Fruit fly (Drosophila melanogaster) whole organism, pupa: ENCODE data around the gene Doc2.

Experiments used
- CG10348 ChIP-seq: fragments of 200-800 bp; sonication (Bioruptor generic); IDR thresholded peaks from 2 replicates; pipeline ENCODE4 v1.3.6; 2022; ENCODE audit warnings: missing biosample characterization, missing genetic modification characterization
- CG12605 ChIP-seq: fragments of 200-800 bp; sonication (Bioruptor generic); IDR thresholded peaks from 2 replicates; pipeline ENCODE4 v1.3.6; 2022; ENCODE audit warnings: missing biosample characterization, missing genetic modification characterization
- CG13204 ChIP-seq: fragments of 200-800 bp; sonication (Bioruptor generic); optimal IDR thresholded peaks from 2 replicates; lab custom pipeline; 2018; ENCODE audit warnings: missing biosample characterization, mild to moderate bottlenecking, missing genetic modification characterization, moderate library complexity
- CG14655 ChIP-seq: fragments of 200-800 bp; sonication (Bioruptor generic); optimal IDR thresholded peaks from 3 replicates; lab custom pipeline; 2017; ENCODE audit warnings: mild to moderate bottlenecking, missing biosample characterization, missing genetic modification reagents, missing genetic modification characterization
- CG15710 ChIP-seq: fragments of 200-800 bp; sonication (Bioruptor generic); optimal IDR thresholded peaks from 2 replicates; lab custom pipeline; 2018; ENCODE audit warnings: missing biosample characterization, mild to moderate bottlenecking, missing genetic modification characterization, moderate library complexity
- CG17806 ChIP-seq: fragments of 200-800 bp; sonication (Bioruptor generic); optimal IDR thresholded peaks from 2 replicates; lab custom pipeline; 2018; ENCODE audit warnings: missing biosample characterization, mild to moderate bottlenecking, missing genetic modification characterization, moderate library complexity
- CG32121 ChIP-seq: fragments of 200-800 bp; sonication (Bioruptor generic); IDR thresholded peaks from 2 replicates; pipeline ENCODE4 v1.3.6; 2022; ENCODE audit warnings: missing biosample characterization, missing genetic modification characterization
- CG34367 ChIP-seq: fragments of 200-800 bp; sonication (Bioruptor generic); optimal IDR thresholded peaks from 2 replicates; lab custom pipeline; 2018; ENCODE audit warnings: missing biosample characterization, mild to moderate bottlenecking, missing genetic modification characterization
- CG4496 ChIP-seq: fragments of 200-800 bp; sonication (Bioruptor generic); IDR thresholded peaks from 3 replicates; pipeline ENCODE4 v1.3.6; 2022; ENCODE audit warnings: missing biosample characterization, missing genetic modification characterization
- CG8159 ChIP-seq: fragments of 200-800 bp; sonication (Bioruptor generic); optimal IDR thresholded peaks from 3 replicates; lab custom pipeline; 2018; ENCODE audit warnings: missing biosample characterization, mild to moderate bottlenecking, missing genetic modification characterization, moderate library complexity
- CG8301 ChIP-seq: fragments of 200-800 bp; sonication (Bioruptor generic); optimal IDR thresholded peaks from 2 replicates; lab custom pipeline; 2018; ENCODE audit warnings: missing biosample characterization, mild to moderate bottlenecking, missing genetic modification characterization
- CG9948 ChIP-seq: fragments of 200-800 bp; sonication (Bioruptor generic); optimal IDR thresholded peaks from 2 replicates; lab custom pipeline; 2018; ENCODE audit warnings: missing biosample characterization, mild to moderate bottlenecking, missing genetic modification characterization, moderate library complexity
- D1 ChIP-seq: fragments of 200-800 bp; sonication (Bioruptor generic); optimal IDR thresholded peaks from 2 replicates; lab custom pipeline; 2018; ENCODE audit warnings: missing biosample characterization, mild to moderate bottlenecking, missing genetic modification characterization, moderate library complexity
- EcR ChIP-seq: fragments of 200-800 bp; sonication (Bioruptor generic); optimal IDR thresholded peaks from 3 replicates; lab custom pipeline; 2019; ENCODE audit warnings: missing biosample characterization, missing genetic modification characterization, mild to moderate bottlenecking, moderate library complexity, missing genetic modification reagents
- Ets98B ChIP-seq: fragments of 200-800 bp; sonication (Bioruptor generic); IDR thresholded peaks from 2 replicates; pipeline ENCODE4 v1.3.6; 2022; ENCODE audit warnings: missing biosample characterization, missing genetic modification characterization
- Pif1A ChIP-seq: fragments of 200-800 bp; sonication (Bioruptor generic); optimal IDR thresholded peaks from 3 replicates; lab custom pipeline; 2016; ENCODE audit warnings: missing biosample characterization, missing genetic modification characterization
- Pif1B ChIP-seq: fragments of 200-800 bp; sonication (Bioruptor generic); optimal IDR thresholded peaks from 3 replicates; lab custom pipeline; 2016; ENCODE audit warnings: missing biosample characterization, missing genetic modification characterization
- Snoo ChIP-seq: fragments of 200-800 bp; sonication (Bioruptor generic); optimal IDR thresholded peaks from 3 replicates; lab custom pipeline; 2017; ENCODE audit warnings: missing biosample characterization, mild to moderate bottlenecking, missing genetic modification characterization, inconsistent platforms
- fd96Ca ChIP-seq: fragments of 200-800 bp; sonication (Bioruptor generic); IDR thresholded peaks from 3 replicates; pipeline ENCODE4 v1.3.6; 2022; ENCODE audit warnings: missing biosample characterization, missing genetic modification characterization
- gl ChIP-seq: fragments of 200-800 bp; sonication (Bioruptor generic); optimal IDR thresholded peaks from 2 replicates; lab custom pipeline; 2018; ENCODE audit warnings: missing biosample characterization, mild to moderate bottlenecking, missing genetic modification characterization
- rn ChIP-seq: fragments of 200-800 bp; sonication (Bioruptor generic); IDR thresholded peaks from 2 replicates; pipeline ENCODE4 v1.3.6; 2022; ENCODE audit warnings: missing biosample characterization, missing genetic modification characterization

The Doc2 gene

DNA sequence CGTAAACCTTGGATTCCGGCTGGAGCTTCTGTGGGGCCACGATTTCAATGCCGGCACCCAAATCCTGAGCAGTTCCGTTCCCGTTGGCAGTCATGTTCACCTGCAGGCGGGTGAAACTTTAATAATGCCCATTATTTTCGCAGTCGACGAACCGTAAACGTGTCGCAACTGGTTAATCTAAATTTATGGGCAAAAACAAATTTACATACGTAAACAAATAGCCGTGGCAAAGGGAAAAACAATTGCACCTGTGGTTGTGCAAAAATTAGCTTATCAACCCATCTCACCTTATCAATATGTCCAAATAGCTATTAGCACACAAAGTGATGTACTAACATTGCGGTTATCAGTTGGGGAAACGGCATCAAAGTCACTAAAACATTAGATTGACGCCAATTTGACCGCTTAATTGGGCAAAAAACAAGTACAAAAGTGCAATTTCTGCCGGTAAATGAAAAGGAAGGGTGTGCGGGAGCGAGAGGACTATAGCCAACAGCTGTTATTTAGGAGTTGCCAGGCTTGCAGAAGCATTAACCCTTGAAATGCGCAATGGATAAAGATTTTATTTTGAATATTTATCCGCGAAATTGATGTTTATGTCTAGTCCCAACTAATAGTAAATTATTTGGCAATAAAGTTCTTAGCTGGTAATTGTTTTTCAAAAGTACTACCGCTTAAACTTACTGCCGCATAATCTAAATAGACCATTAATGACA, 33.8 kb downstream of the Doc2 start:
- no peak for TF ChIP-seq Pif1B (GFP tag; lab: Kevin White, UChicago)
- TF ChIP-seq CG4496 (GFP tag; lab: Robert Waterston, UW), result peak; percentile 27; the same call in 1 of the 3 replicates

DNA sequence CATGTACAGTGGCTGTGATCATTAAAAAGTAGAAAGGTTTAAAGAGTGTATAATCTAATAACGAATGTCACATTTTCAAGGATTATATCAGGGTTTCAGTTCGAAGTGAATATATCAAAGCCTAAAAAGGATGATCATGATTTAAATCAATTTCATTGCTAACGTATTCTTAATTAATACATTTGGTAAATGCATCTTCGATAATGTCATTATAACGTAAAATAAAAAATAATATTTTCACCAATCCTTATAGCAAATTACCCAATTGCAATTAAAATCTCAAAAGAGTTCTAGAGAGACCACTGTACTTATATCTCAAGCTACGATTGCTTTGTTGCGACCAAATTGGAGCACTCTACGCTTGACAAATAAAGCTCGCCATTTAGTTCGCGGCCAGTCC, 37.0 kb downstream of the Doc2 start:
- TF ChIP-seq CG14655 (GFP tag; lab: Kevin White, UChicago) (no peak), gl (tag; lab: Kevin White, UChicago) (no peak), EcR (no peak), CG9948 (tag; lab: Kevin White, UChicago) (no peak), CG12605 (GFP tag; lab: Robert Waterston, UW) (no peak), CG8301 (no peak), D1 (tag; lab: Kevin White, UChicago) (no peak), CG4496 (GFP tag; lab: Robert Waterston, UW) (no peak)
- TF ChIP-seq, all 21 proteins: peak for 0

DNA sequence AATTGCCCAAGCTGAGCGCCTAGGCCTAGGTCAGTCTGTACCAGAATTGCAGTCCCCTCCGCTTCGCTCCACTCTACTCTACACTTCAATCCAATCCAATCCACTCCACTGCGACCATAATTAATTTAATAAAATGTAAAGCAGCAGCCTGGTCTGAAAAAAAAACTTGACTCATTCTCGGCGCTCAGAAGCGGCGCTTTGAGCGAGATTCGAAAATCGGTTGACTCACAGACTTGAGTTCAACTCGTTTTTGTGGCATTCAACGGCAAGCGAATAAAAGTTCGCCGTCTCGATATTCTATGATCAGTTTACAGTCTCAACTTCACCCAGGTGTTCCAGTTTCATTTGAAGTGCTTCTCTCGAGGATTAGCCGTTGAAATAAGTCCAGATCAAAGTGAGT, 37.6 kb downstream of the Doc2 start, which contains the start of gene CG13314:
Gene CG13314, plus strand, starts transcription at position 301 of the 400 bp plus-strand sequence.
- TF ChIP-seq Pif1B (GFP tag; lab: Kevin White, UChicago) (no peak), CG12605 (GFP tag; lab: Robert Waterston, UW) (no peak), CG34367 (no peak), CG17806 (tag; lab: Kevin White, UChicago) (no peak), Pif1A (GFP tag; lab: Kevin White, UChicago) (no peak), gl (tag; lab: Kevin White, UChicago) (no peak), CG9948 (tag; lab: Kevin White, UChicago) (no peak), CG4496 (GFP tag; lab: Robert Waterston, UW) (no peak), EcR (no peak)

DNA sequence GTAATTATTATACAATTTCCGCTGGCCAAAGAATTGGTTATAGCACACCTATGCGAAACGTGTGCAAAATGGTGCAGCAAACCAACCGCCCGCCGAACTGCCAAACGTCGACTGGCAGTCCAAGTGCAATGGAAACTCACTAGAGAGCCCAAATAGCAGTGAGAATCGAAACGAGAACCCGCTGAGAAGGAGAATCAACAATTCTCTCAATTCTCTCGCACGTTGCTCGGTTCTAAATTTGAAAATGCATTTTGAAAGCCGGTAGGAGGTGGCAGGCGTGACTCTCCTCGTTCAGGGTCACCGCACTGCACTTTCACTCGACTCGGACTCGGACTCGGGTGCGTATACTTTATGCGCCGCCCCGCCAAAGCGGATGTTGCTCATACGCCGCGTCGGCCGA, 39.3 kb downstream of the Doc2 start, which contains the start of gene CG5644:
Gene CG5644, minus strand, starts transcription at position 101 of the 400 bp plus-strand sequence.
- no peak for TF ChIP-seq CG32121 (GFP tag; lab: Robert Waterston, UW)
- TF ChIP-seq CG17806 (tag; lab: Kevin White, UChicago), result no peak
- no peak for TF ChIP-seq CG34367
- no peak for TF ChIP-seq CG8301
- TF ChIP-seq Pif1B (GFP tag; lab: Kevin White, UChicago), result no peak
- no peak for TF ChIP-seq CG13204 (GFP tag; lab: Kevin White, UChicago)
- no peak for TF ChIP-seq CG4496 (GFP tag; lab: Robert Waterston, UW)
- no peak for TF ChIP-seq CG8159 (tag; lab: Kevin White, UChicago)
- TF ChIP-seq CG15710 (tag; lab: Kevin White, UChicago), result no peak
- TF ChIP-seq rn, result no peak
- no peak for TF ChIP-seq CG12605 (GFP tag; lab: Robert Waterston, UW)
- TF ChIP-seq gl (tag; lab: Kevin White, UChicago), result no peak

DNA sequence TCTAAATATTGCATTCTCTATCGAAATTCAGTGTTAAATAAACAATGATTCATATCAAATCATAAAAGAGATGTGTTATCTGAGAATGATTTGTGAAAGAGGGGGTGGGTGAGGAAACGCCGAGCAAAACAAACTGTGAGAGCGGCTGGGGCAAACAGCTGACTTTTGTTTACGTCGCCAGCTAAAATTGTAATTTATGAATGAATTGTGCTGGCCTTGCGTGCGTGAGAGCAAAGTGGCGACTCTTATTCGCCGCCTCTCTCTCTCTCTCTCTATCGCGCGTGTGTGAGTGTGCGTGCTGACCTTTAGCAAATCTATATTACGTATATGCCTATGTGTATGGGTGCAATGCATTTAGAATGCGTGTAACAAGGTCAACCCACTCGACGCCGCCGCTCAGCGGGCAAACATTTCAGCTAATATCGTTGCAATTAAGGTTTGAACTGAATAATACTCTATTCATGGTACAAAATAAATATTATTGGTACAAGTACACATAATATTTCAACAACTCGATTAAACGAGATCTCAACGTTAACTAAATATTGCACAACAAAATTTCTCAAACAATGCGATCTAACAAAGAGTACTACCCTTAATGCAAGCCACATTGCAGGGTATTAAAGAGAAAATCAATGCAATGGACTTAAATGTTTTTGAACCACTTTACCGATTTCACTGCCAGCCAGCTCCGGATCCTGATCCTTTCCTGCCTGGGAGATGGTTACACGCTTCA, 40.2 kb downstream of the Doc2 start:
- TF ChIP-seq Pif1B (GFP tag; lab: Kevin White, UChicago) (no peak), CG14655 (GFP tag; lab: Kevin White, UChicago) (no peak), CG4496 (GFP tag; lab: Robert Waterston, UW) (peak; percentile 83; the same call in 2 of the 3 replicates), CG9948 (tag; lab: Kevin White, UChicago) (peak; percentile 8), CG17806 (tag; lab: Kevin White, UChicago) (no peak), Ets98B (GFP tag; lab: Robert Waterston, UW) (peak; percentile 74), CG8301 (peak; percentile 3), CG10348 (GFP tag; lab: Robert Waterston, UW) (peak; percentile 47; the same call in 1 of the 2 replicates), EcR (peak; percentile 70), CG12605 (GFP tag; lab: Robert Waterston, UW) (peak; percentile 40), fd96Ca (peak; percentile 73; the same call in 2 of the 3 replicates), CG32121 (GFP tag; lab: Robert Waterston, UW) (peak; percentile 84)

DNA sequence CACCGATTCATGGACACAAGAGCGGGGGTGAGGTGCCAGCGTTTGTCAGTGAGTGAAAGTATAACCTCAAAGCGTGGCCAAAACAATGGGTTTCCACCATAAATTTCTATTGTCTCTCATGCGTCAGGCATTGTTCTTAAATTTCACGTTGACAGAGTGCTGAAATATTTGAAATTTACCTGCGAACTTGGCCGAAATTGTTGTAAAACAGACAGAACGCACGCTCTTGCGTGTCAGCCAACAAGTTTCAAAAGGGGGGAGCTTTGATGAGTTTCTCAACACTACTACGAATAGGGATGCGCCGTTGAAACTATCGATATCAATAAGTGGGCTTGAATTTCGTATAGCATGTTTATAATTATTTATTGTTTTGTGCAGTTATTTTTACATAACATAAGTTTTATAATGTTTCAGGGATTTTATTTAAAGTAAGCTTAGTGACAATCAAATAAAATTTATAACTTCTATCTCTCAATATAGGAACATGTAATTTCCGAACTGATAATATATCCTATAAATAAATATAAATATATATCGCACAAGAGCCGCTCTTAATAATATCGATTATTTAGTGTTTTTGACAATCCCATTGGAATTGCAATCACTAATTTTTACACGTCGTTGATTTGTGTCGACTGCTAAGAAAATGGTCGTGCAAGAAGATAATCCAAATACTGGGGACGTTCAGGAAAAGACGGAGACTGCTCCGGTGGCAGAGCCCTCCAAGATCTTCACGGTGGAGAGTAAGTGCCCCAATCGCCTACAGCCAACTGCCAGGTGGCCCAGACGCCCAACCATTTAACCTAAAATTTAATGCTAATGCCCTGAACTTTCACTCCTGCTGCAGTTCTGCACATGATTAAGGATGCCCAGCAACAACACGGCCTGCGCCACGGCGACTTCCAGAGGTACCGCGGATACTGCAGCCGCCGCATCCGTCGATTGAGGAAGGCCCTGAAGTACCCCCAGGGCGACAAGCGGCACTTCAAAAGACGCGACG, 44.3 kb downstream of the Doc2 start, which contains the start of the genes pix and Srp68:
Gene pix, minus strand, starts transcription at position 288 of the 1,000 bp plus-strand sequence.
Gene Srp68, plus strand, starts transcription at position 569 of the 1,000 bp plus-strand sequence.
- TF ChIP-seq gl (tag; lab: Kevin White, UChicago), result no peak
- TF ChIP-seq Pif1B (GFP tag; lab: Kevin White, UChicago), result no peak
- TF ChIP-seq CG13204 (GFP tag; lab: Kevin White, UChicago), result no peak
- peak; percentile 59; the same call in 1 of the 3 replicates for TF ChIP-seq fd96Ca
- no peak for TF ChIP-seq CG14655 (GFP tag; lab: Kevin White, UChicago)
- TF ChIP-seq rn, result no peak
- no peak for TF ChIP-seq Pif1A (GFP tag; lab: Kevin White, UChicago)
- 0 out of 2 replicates have a peak, but pooled peaks have one; percentile 25 for TF ChIP-seq CG12605 (GFP tag; lab: Robert Waterston, UW)
- no peak for TF ChIP-seq CG4496 (GFP tag; lab: Robert Waterston, UW)
- peak; percentile 47 for TF ChIP-seq CG9948 (tag; lab: Kevin White, UChicago)
- TF ChIP-seq CG15710 (tag; lab: Kevin White, UChicago), result peak; percentile 65
- peak; percentile 63 for TF ChIP-seq CG8159 (tag; lab: Kevin White, UChicago)
- TF ChIP-seq EcR, result no peak
- TF ChIP-seq CG34367, result no peak
- peak; percentile 30; the same call in 1 of the 2 replicates for TF ChIP-seq CG32121 (GFP tag; lab: Robert Waterston, UW)
- TF ChIP-seq CG8301, result no peak
- TF ChIP-seq Ets98B (GFP tag; lab: Robert Waterston, UW), result no peak
- peak; percentile 34 for TF ChIP-seq Snoo
- no peak for TF ChIP-seq D1 (tag; lab: Kevin White, UChicago)
- TF ChIP-seq CG17806 (tag; lab: Kevin White, UChicago), result peak; percentile 24
- no peak for TF ChIP-seq CG10348 (GFP tag; lab: Robert Waterston, UW)
